Worm (Caenorhabditis elegans): ENCODE results near the gene srx-111.

Gene srx-111

DNA sequence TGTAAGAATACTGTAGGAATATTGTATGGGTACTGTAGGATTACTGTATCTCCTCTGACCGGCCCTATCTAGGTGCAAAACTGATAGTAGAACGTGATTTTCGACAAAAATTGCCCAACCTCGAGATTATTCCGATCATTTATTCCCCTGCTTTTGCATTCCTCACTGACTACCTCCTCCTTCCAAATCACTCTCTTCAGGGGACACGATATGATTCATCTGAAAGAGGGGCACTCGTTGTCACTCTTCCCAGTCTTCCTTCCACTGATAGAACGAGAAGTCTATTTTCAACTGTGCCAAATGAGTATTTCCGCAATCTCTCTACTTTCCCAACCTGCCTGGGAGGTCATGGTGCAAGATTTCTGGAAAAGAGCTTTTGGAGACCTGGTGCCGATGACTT is 18.0 kb upstream of the srx-111 start, which contains the start of gene F12E12.2:
Gene F12E12.2 (plus strand): TSS at position 301 of the 400 bp plus-strand sequence.
- no peak for TF ChIP-seq nhr-21 (tag; optimal IDR thresholded peaks at IDR 0.05)
- TF ChIP-seq nhr-10 (tag; optimal IDR thresholded peaks at IDR 0.05): no peak
- no peak for TF ChIP-seq lin-11 (tag; optimal IDR thresholded peaks at IDR 0.05)
- TF ChIP-seq nhr-11 (tag; optimal IDR thresholded peaks at IDR 0.05): no peak
- TF ChIP-seq ztf-4 (tag; optimal IDR thresholded peaks at IDR 0.05): no peak
- no peak for TF ChIP-seq nhr-12 (tag; optimal IDR thresholded peaks at IDR 0.05)
- TF ChIP-seq Y55F3AM.14 (GFP tag; optimal IDR thresholded peaks at IDR 0.05): no peak
- TF ChIP-seq nhr-237 (tag; optimal IDR thresholded peaks at IDR 0.05): no peak

DNA sequence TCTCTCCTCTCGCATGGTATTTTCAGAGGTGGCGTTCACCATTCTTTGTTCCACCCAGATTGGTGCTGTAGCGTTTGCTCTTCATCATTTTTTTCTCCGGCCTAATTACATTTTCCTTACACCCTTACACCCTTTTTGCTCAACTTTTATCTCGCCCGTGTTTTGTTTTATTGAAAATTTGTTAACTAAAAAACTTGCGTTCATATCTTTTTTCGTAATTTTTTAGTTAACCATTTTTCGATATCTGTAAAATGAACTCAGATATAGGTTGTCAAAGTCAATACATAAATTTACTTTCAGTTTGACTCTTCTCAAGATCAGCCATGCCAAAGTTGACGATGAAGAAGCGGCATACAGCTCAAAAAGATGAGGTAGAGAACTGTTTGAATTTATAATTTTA is 16.0 kb upstream of the srx-111 start, which contains the start of gene F12E12.1:
Gene F12E12.1 (plus strand): TSS at position 301 of the 400 bp plus-strand sequence.
- no peak for TF ChIP-seq nhr-12 (tag; optimal IDR thresholded peaks at IDR 0.05)

DNA sequence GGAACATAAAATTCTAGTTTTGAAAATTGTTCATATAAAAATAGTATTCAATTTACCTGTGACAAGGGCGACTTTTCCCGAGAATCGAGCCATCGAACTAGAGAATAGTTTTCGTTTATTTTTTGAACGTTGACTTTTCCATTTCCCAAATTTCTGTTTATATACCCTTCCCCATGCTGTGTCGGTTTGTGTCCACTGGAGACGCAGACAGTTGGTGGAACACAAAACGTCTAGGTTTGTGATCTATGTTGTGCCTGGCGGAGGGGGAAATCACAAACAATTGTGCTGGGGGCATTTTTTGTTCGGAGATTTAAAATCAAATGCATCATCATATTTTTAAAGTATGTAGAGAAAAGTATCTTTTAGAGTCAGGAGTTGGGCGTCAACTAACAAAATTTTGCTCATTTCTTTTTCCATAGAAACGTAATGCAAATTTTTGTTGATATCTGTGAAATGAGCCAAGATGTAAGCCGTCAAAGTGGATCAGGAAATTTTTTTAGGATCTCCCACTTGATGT is 13.9 kb upstream of the srx-111 start, which contains the start of gene nta-1:
Gene nta-1 (minus strand): TSS at position 131 of the 517 bp plus-strand sequence.
- no peak for TF ChIP-seq mbf-1 (tag; optimal IDR thresholded peaks at IDR 0.05)
- no peak for TF ChIP-seq peb-1 (tag; optimal IDR thresholded peaks at IDR 0.05)
- TF ChIP-seq sma-9 (GFP tag; optimal IDR thresholded peaks at IDR 0.05): peak; percentile 62
- no peak for TF ChIP-seq sma-9 (tag; optimal IDR thresholded peaks at IDR 0.05)
- no peak for TF ChIP-seq nhr-12 (tag; optimal IDR thresholded peaks at IDR 0.05)

DNA sequence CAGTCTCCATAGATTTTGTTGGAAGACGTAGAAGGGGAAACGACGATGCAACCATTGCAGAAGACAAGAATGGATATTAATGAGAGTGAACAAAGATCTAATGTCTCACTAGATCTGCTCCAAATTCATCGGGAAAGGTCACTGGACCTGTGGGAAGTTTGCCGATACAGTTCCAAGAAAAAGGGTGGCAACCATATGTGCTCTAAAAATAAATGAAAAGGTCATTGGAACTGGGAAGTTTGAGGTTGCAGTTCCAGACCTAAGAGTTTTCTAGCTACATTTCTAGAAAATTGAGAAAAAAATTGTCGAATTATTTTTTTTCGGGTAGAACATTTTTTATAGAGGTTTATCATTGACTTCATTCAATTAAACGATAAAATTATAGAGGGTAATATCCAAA is 10.2 kb upstream of the srx-111 start, which contains the start of gene fbxb-92:
Gene fbxb-92 (minus strand): TSS at position 101 of the 400 bp plus-strand sequence.
- TF ChIP-seq ZK546.5 (tag; optimal IDR thresholded peaks at IDR 0.05) (no peak), blmp-1 (tag; optimal IDR thresholded peaks at IDR 0.05; ENCODE audit: insufficient read depth) (no peak), mbf-1 (tag; optimal IDR thresholded peaks at IDR 0.05) (no peak), nhr-129 (tag; optimal IDR thresholded peaks at IDR 0.05) (no peak), skn-1 (tag; optimal IDR thresholded peaks at IDR 0.05) (no peak), sem-4 (tag; optimal IDR thresholded peaks at IDR 0.05) (no peak), ztf-11 (tag; optimal IDR thresholded peaks at IDR 0.05) (no peak), mab-5 (tag; optimal IDR thresholded peaks at IDR 0.05) (no peak), mdl-1 (tag; optimal IDR thresholded peaks at IDR 0.05) (no peak), Y55F3AM.14 (GFP tag; optimal IDR thresholded peaks at IDR 0.05) (no peak), snpc-4 (tag; optimal IDR thresholded peaks at IDR 0.05) (no peak), nhr-11 (tag; optimal IDR thresholded peaks at IDR 0.05) (no peak), lin-13 (GFP tag; optimal IDR thresholded peaks at IDR 0.05) (no peak), nhr-25 (tag; optimal IDR thresholded peaks at IDR 0.05) (no peak)

DNA sequence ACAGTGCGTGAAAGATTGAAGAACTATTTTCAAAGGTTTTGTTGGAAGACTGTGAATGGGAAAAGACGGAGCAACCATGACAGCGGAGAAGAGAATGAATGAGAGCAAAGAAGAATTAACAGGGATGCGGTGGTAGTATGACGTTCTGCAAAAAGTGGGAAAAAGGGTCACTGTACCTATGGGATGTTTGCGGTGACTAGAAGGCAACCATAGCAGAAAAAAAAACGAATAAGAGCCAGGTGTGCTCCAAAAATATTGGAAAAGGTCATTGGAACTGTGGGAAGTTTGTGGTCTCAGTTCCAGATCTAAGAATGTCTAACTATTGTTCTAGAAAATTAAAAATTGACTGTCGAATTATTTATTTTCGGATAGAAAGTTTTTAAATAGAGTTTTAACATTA is 8.9 kb upstream of the srx-111 start, which contains the start of gene fbxb-90:
Gene fbxb-90 (minus strand): TSS at position 101 of the 400 bp plus-strand sequence.
- TF ChIP-seq unc-55 (GFP tag; optimal IDR thresholded peaks at IDR 0.05): no peak

DNA sequence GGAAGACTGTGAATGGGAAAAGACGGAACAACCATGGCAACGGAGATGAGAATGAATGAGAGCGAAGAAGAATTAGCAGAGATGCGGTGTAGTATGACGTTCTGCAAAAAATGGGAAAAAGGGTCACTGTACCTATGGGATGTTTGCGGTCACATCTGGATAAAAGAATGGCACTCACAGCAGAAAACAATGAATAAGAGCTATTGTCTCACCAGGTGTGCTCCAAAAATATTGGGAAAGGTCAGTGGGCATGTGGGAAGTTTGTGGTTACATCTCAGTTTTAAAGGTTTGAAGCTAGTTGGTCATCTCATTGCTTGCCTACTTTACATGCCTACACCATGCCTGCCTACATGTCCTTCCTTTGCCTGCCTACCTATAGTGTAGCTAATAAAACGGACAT is 6.9 kb upstream of the srx-111 start, which contains the start of gene fbxb-91:
Gene fbxb-91 (minus strand): TSS at position 101 of the 400 bp plus-strand sequence.
- no peak for TF ChIP-seq sma-3 (GFP tag; optimal IDR thresholded peaks at IDR 0.05)
- no peak for TF ChIP-seq Y55F3AM.14 (GFP tag; optimal IDR thresholded peaks at IDR 0.05)
- no peak for TF ChIP-seq nhr-6 (tag; optimal IDR thresholded peaks at IDR 0.05)
- no peak for TF ChIP-seq mbf-1 (tag; optimal IDR thresholded peaks at IDR 0.05)
- TF ChIP-seq F13H6.1 (tag; optimal IDR thresholded peaks at IDR 0.05): no peak
- no peak for TF ChIP-seq lin-11 (tag; optimal IDR thresholded peaks at IDR 0.05)
- TF ChIP-seq unc-55 (GFP tag; optimal IDR thresholded peaks at IDR 0.05): no peak
- TF ChIP-seq ztf-4 (tag; optimal IDR thresholded peaks at IDR 0.05): no peak
- TF ChIP-seq gmeb-1 (tag; optimal IDR thresholded peaks at IDR 0.05): no peak
- no peak for TF ChIP-seq nhr-129 (tag; optimal IDR thresholded peaks at IDR 0.05)
- TF ChIP-seq mdl-1 (tag; optimal IDR thresholded peaks at IDR 0.05): no peak
- TF ChIP-seq ztf-1 (GFP tag; conservative IDR thresholded peaks at IDR 0.05): no peak
- no peak for TF ChIP-seq sem-4 (tag; optimal IDR thresholded peaks at IDR 0.05)
- TF ChIP-seq nhr-77 (tag; optimal IDR thresholded peaks at IDR 0.05): no peak

DNA sequence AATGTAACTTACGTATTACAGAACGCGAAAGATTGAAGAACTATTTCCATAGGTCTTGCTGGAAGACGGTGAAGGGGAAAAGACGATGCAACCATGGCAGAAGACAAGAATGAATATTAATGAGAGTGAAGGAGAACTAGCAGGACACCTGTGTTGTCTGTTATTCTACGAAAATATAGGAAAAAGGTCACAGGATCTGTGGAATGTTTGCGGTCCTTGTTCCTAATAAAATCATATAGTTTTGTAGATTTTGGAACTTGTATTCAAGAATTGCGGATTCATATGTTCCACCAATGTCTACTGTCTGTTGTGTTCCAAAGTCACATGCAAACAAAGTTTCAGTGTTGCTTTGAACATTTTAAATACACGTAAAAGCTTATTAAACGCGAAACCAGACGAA is 5.4 kb upstream of the srx-111 start, which contains the start of gene sdz-11:
Gene sdz-11 (minus strand): TSS at position 101 of the 400 bp plus-strand sequence.
- TF ChIP-seq elt-1 (tag; optimal IDR thresholded peaks at IDR 0.05): no peak
- TF ChIP-seq alr-1 (tag; optimal IDR thresholded peaks at IDR 0.05): no peak
- no peak for TF ChIP-seq C34F6.9 (tag; optimal IDR thresholded peaks at IDR 0.05)
- TF ChIP-seq nhr-23 (tag; optimal IDR thresholded peaks at IDR 0.05): no peak

Data from whole organism, L2 larva.